Fruit fly (Drosophila melanogaster): ENCODE results near the gene CG12355.

CG12355 gene

dm6 chr3L:15536550-15536949 is 41.2 kb upstream of the CG12355 start:
- no peak for TF ChIP-seq usp (GFP tag; optimal IDR thresholded peaks at IDR 0.05)
- TF ChIP-seq dsf (GFP tag; optimal IDR thresholded peaks at IDR 0.05; ENCODE audit: borderline replicate concordance), result no peak
- TF ChIP-seq foxo (GFP tag; optimal IDR thresholded peaks at IDR 0.05), result no peak
- no peak for TF ChIP-seq woc (GFP tag; optimal IDR thresholded peaks at IDR 0.05)
- no peak for TF ChIP-seq Jra (GFP tag; optimal IDR thresholded peaks at IDR 0.05)
- TF ChIP-seq Sp1 (GFP tag; optimal IDR thresholded peaks at IDR 0.05), result no peak
- no peak for TF ChIP-seq Hnf4 (GFP tag; optimal IDR thresholded peaks at IDR 0.05)
- no peak for TF ChIP-seq Myc (optimal IDR thresholded peaks at IDR 0.05)
- TF ChIP-seq CG32264 (GFP tag; optimal IDR thresholded peaks at IDR 0.05), result no peak

dm6 chr3L:15535800-15536225 is 40.5 kb upstream of the CG12355 start:
- no peak for TF ChIP-seq Rel (GFP tag; optimal IDR thresholded peaks at IDR 0.05)
- peak; percentile 77 for TF ChIP-seq Rel (tag; optimal IDR thresholded peaks at IDR 0.05)
- TF ChIP-seq woc (GFP tag; optimal IDR thresholded peaks at IDR 0.05), result peak; percentile 20
- TF ChIP-seq dl (GFP tag; optimal IDR thresholded peaks at IDR 0.05; ENCODE audit: insufficient read depth in 1 of 2, partially characterized antibody in 2 of 2), result peak in 1 of 2 experiments; percentile 51
- peak; percentile 44 for TF ChIP-seq N (GFP tag; optimal IDR thresholded peaks at IDR 0.05)
- no peak for TF ChIP-seq psq (GFP tag; optimal IDR thresholded peaks at IDR 0.05)

dm6 chr3L:15535228-15535598 is 39.9 kb upstream of the CG12355 start, which contains the start of gene CrebA:
CrebA (plus strand) TSS chr3L:15535395.
- TF ChIP-seq Hnf4 (GFP tag; optimal IDR thresholded peaks at IDR 0.05) (no peak), CrebA (GFP tag; optimal IDR thresholded peaks at IDR 0.05; ENCODE audit: borderline replicate concordance) (no peak), Vsx2 (GFP tag; optimal IDR thresholded peaks at IDR 0.05; ENCODE audit: partially characterized antibody) (peak; percentile 81), Hr83 (GFP tag; optimal IDR thresholded peaks at IDR 0.05; ENCODE audit: poor library complexity, severe bottlenecking) (peak; percentile 80), N (GFP tag; optimal IDR thresholded peaks at IDR 0.05) (no peak), foxo (GFP tag; optimal IDR thresholded peaks at IDR 0.05) (no peak), dsf (GFP tag; optimal IDR thresholded peaks at IDR 0.05; ENCODE audit: borderline replicate concordance) (no peak), brk (GFP tag; optimal IDR thresholded peaks at IDR 0.05) (no peak), dl (GFP tag; optimal IDR thresholded peaks at IDR 0.05; ENCODE audit: insufficient read depth in 1 of 2, partially characterized antibody in 2 of 2) (peak; percentile 83 to 89), Abd-B (GFP tag; optimal IDR thresholded peaks at IDR 0.05) (no peak), GATAd (GFP tag; optimal IDR thresholded peaks at IDR 0.05) (no peak), ey (GFP tag; optimal IDR thresholded peaks at IDR 0.05) (no peak), dmrt93B (GFP tag; optimal IDR thresholded peaks at IDR 0.05) (no peak), jim (GFP tag; optimal IDR thresholded peaks at IDR 0.05) (no peak), sage (GFP tag; optimal IDR thresholded peaks at IDR 0.05) (peak; percentile 31), Dif (GFP tag; optimal IDR thresholded peaks at IDR 0.05; ENCODE audit: partially characterized antibody) (peak; percentile 91), tai (GFP tag; optimal IDR thresholded peaks at IDR 0.05) (no peak), usp (GFP tag; optimal IDR thresholded peaks at IDR 0.05) (no peak), CG9705 (GFP tag; optimal IDR thresholded peaks at IDR 0.05) (no peak), HLH106 (tag; optimal IDR thresholded peaks at IDR 0.05) (no peak), OdsH (GFP tag; optimal IDR thresholded peaks at IDR 0.05) (no peak), Myc (optimal IDR thresholded peaks at IDR 0.05) (no peak), Mio (GFP tag; optimal IDR thresholded peaks at IDR 0.05) (no peak), h (GFP tag; optimal IDR thresholded peaks at IDR 0.05) (no peak), fru (GFP tag; optimal IDR thresholded peaks at IDR 0.05) (no peak), Rel (GFP tag; optimal IDR thresholded peaks at IDR 0.05) (no peak), Rel (tag; optimal IDR thresholded peaks at IDR 0.05) (peak; percentile 18), woc (GFP tag; optimal IDR thresholded peaks at IDR 0.05) (no peak), Jra (GFP tag; optimal IDR thresholded peaks at IDR 0.05) (no peak), pan (optimal IDR thresholded peaks at IDR 0.05) (no peak), psq (GFP tag; optimal IDR thresholded peaks at IDR 0.05) (no peak), rgr (GFP tag; optimal IDR thresholded peaks at IDR 0.05) (no peak), br (GFP tag; optimal IDR thresholded peaks at IDR 0.05) (no peak), Hr78 (GFP tag; optimal IDR thresholded peaks at IDR 0.05) (no peak)

Data from whole organism, wandering third instar larva.